Fruit fly (Drosophila melanogaster): ENCODE measurements around the gene CG11679.

DNA sequence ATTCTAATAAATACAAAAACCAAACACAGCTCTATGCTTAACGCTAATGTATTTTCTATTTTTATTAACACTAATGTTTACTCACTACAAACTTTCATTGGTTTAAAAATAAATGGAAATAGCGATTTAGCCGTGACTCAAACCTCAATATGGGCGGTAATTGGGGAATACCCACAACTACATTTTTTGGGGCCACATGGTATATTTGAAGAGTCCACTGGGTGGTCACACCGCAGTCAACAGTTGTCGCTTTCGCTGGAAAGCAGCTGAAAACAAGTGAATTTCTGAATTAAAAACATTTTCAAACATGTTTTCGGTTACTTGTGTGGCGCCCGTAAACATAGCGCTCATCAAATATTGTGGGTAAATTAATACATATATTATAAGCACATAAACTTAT is 10.2 kb upstream of the CG11679 start, which contains the start of gene Mvd:
- no peak for TF ChIP-seq CG8478 (optimal IDR thresholded peaks at IDR 0.05)
- peak in 1 of 2 experiments; percentile 45 for TF ChIP-seq CTCF (optimal IDR thresholded peaks at IDR 0.05)

Data from S2 (cell line).